Worm (Caenorhabditis elegans) whole organism, dauer: ENCODE data around the gene eea-1.
"Not testable (repeated sequence)": the region's sequence is repeated elsewhere in the genome, so short reads cannot be mapped to it uniquely, and the experiment has no call there.

Experiments
- unc-62 ChIP-seq: sonication (generic microtip); optimal IDR thresholded peaks from 2 replicates; lab custom pipeline; 2017; ENCODE audit warnings: missing biosample characterization, missing genetic modification reagents, missing genetic modification characterization

The eea-1 gene

ce11 chrV:13476350-13476749 is 20.8 kb downstream of the eea-1 start, which contains the start of gene T10G3.8:
Gene T10G3.8 (minus strand): TSS chrV:13476450.
- TF ChIP-seq unc-62 (GFP tag; lab: Kevin White, UChicago), result no peak

ce11 chrV:13473467-13473866 is 23.7 kb downstream of the eea-1 start, which contains the start of gene T10G3.1:
Gene T10G3.1 (minus strand): TSS chrV:13473679.
- TF ChIP-seq unc-62 (GFP tag; lab: Kevin White, UChicago), result no peak

ce11 chrV:13472062-13472461 is 25.1 kb downstream of the eea-1 start:
- TF ChIP-seq unc-62 (GFP tag; lab: Kevin White, UChicago), result no peak

- TF ChIP-seq unc-62 (GFP tag; lab: Kevin White, UChicago), result no peak
These were observed 28.9 kb downstream of the eea-1 start, which contains the start of the genes F25H9.6 and F25H9.7 for ce11 chrV:13468190-13468765. Gene F25H9.6 (minus strand): TSS chrV:13468361. Gene F25H9.7 (plus strand): TSS chrV:13468376.

ce11 chrV:13464123-13464522 is 33.0 kb downstream of the eea-1 start:
- TF ChIP-seq unc-62 (GFP tag; lab: Kevin White, UChicago), result no peak

- TF ChIP-seq unc-62 (GFP tag; lab: Kevin White, UChicago), result no peak
These were observed 34.2 kb downstream of the eea-1 start, which contains the start of gene frm-10 for ce11 chrV:13462974-13463373. Gene frm-10 (plus strand): TSS chrV:13463207.

ce11 chrV:13459323-13459722 is 37.8 kb downstream of the eea-1 start, which contains the start of gene bath-39:
Gene bath-39 (plus strand): TSS chrV:13459459.
- TF ChIP-seq unc-62 (GFP tag; lab: Kevin White, UChicago), result no peak

ce11 chrV:13457858-13458257 is 39.3 kb downstream of the eea-1 start, which contains the start of gene F25H9.2:
Gene F25H9.2 (plus strand): TSS chrV:13458083.
- TF ChIP-seq unc-62 (GFP tag; lab: Kevin White, UChicago), result no peak

ce11 chrV:13455448-13455847 is 41.7 kb downstream of the eea-1 start, which contains the start of gene lurp-3:
Gene lurp-3 (plus strand): TSS chrV:13455748.
- TF ChIP-seq unc-62 (GFP tag; lab: Kevin White, UChicago), result no peak

ce11 chrV:13453334-13453733 is 43.8 kb downstream of the eea-1 start, which contains the start of gene lurp-2:
Gene lurp-2 (plus strand): TSS chrV:13453634.
- TF ChIP-seq unc-62 (GFP tag; lab: Kevin White, UChicago), result no peak

ce11 chrV:13445229-13445949 is 51.8 kb downstream of the eea-1 start, which contains the start of gene Y2H9A.4:
Gene Y2H9A.4 (plus strand): TSS chrV:13445899.
- TF ChIP-seq unc-62 (GFP tag; lab: Kevin White, UChicago), result no peak

- TF ChIP-seq unc-62 (GFP tag; lab: Kevin White, UChicago), result not testable (repeated sequence)
These were observed 53.6 kb downstream of the eea-1 start, which contains the start of gene Y2H9A.6 for ce11 chrV:13443535-13443934. Gene Y2H9A.6 (plus strand): TSS chrV:13443835.

ce11 chrV:13442819-13443218 is 54.4 kb downstream of the eea-1 start:
- no peak for TF ChIP-seq unc-62 (GFP tag; lab: Kevin White, UChicago)

- no peak for TF ChIP-seq unc-62 (GFP tag; lab: Kevin White, UChicago)
These were observed 55.5 kb downstream of the eea-1 start, which contains the start of gene col-162 for ce11 chrV:13441661-13442060. Gene col-162 (plus strand): TSS chrV:13441961.
